Worm (Caenorhabditis elegans) whole organism, L4/young adult: ENCODE results near the gene lin-39.

Source experiments
- W03F9.2 ChIP-seq: fragments of 150-350 bp; optimal IDR thresholded peaks from 2 replicates; lab custom pipeline; 2014; ENCODE audit warnings: missing biosample characterization, missing genetic modification characterization
- dao-5 ChIP-seq: sonication (generic microtip); optimal IDR thresholded peaks from 2 replicates; lab custom pipeline; 2016; ENCODE audit warnings: missing genotype, missing genetic modification characterization, moderate library complexity, missing compliant biosample characterization
- him-1 ChIP-seq: sonication (generic microtip); optimal IDR thresholded peaks from 2 replicates; lab custom pipeline; 2016; ENCODE audit warnings: missing genotype, missing genetic modification reagents, missing genetic modification characterization, missing compliant biosample characterization

Gene lin-39

ce11 chrIII:7536559-7536958 is at the start of gene lin-39:
Gene lin-39, minus strand, starts transcription at chrIII:7536632.
- TF ChIP-seq dao-5 (no peak), him-1 (tag; lab: Kevin White, UChicago) (no peak), W03F9.2 (tag; lab: Kevin White, UChicago) (no peak)

- TF ChIP-seq him-1 (tag; lab: Kevin White, UChicago) (peak; percentile 25), dao-5 (no peak), W03F9.2 (tag; lab: Kevin White, UChicago) (peak; percentile 21)
Measured at ce11 chrIII:7584131-7584646, 47.8 kb upstream of the lin-39 start, which contains the start of gene cup-5. Gene cup-5, plus strand, starts transcription at chrIII:7584181.

- no peak for TF ChIP-seq dao-5
- TF ChIP-seq him-1 (tag; lab: Kevin White, UChicago), result no peak
- TF ChIP-seq W03F9.2 (tag; lab: Kevin White, UChicago), result no peak
Measured at ce11 chrIII:7582885-7583284, 46.5 kb upstream of the lin-39 start, which contains the start of gene R13A5.10. Gene R13A5.10, minus strand, starts transcription at chrIII:7582985.

- TF ChIP-seq W03F9.2 (tag; lab: Kevin White, UChicago) (no peak), him-1 (tag; lab: Kevin White, UChicago) (peak; percentile 48)
Measured at ce11 chrIII:7580586-7580985, 44.2 kb upstream of the lin-39 start.

- TF ChIP-seq him-1 (tag; lab: Kevin White, UChicago), result no peak
- TF ChIP-seq W03F9.2 (tag; lab: Kevin White, UChicago), result no peak
- no peak for TF ChIP-seq dao-5
Measured at ce11 chrIII:7579324-7579723, 42.9 kb upstream of the lin-39 start, which contains the start of gene mfsd-6. Gene mfsd-6, minus strand, starts transcription at chrIII:7579411.

- TF ChIP-seq dao-5 (no peak), him-1 (tag; lab: Kevin White, UChicago) (peak; percentile 59), W03F9.2 (tag; lab: Kevin White, UChicago) (peak; percentile 81)
Measured at ce11 chrIII:7572781-7573400, 36.5 kb upstream of the lin-39 start, which contains the start of the genes rpl-9 and lpd-7. Gene rpl-9, minus strand, starts transcription at chrIII:7572831. Gene lpd-7, plus strand, starts transcription at chrIII:7573350.

- TF ChIP-seq W03F9.2 (tag; lab: Kevin White, UChicago) (no peak), him-1 (tag; lab: Kevin White, UChicago) (no peak), dao-5 (no peak)
Measured at ce11 chrIII:7571726-7572125, 35.3 kb upstream of the lin-39 start.

ce11 chrIII:7570083-7570695 is 33.8 kb upstream of the lin-39 start, which contains the start of gene R13A5.7:
Gene R13A5.7, minus strand, starts transcription at chrIII:7570133.
- TF ChIP-seq him-1 (tag; lab: Kevin White, UChicago) (peak; percentile 78), dao-5 (no peak), W03F9.2 (tag; lab: Kevin White, UChicago) (peak; percentile 66)

- TF ChIP-seq him-1 (tag; lab: Kevin White, UChicago) (no peak), W03F9.2 (tag; lab: Kevin White, UChicago) (no peak), dao-5 (no peak)
Measured at ce11 chrIII:7566098-7566497, 29.7 kb upstream of the lin-39 start, which contains the start of gene ttr-32. Gene ttr-32, plus strand, starts transcription at chrIII:7566411.

ce11 chrIII:7565247-7565646 is 28.8 kb upstream of the lin-39 start, which contains the start of gene ttr-8:
Gene ttr-8, minus strand, starts transcription at chrIII:7565347.
- no peak for TF ChIP-seq dao-5

ce11 chrIII:7561872-7562271 is 25.4 kb upstream of the lin-39 start, which contains the start of gene lgc-12:
Gene lgc-12, plus strand, starts transcription at chrIII:7562172.
- TF ChIP-seq dao-5 (no peak), him-1 (tag; lab: Kevin White, UChicago) (no peak), W03F9.2 (tag; lab: Kevin White, UChicago) (no peak)

ce11 chrIII:7559869-7560268 is 23.4 kb upstream of the lin-39 start:
- TF ChIP-seq dao-5, result no peak
- TF ChIP-seq him-1 (tag; lab: Kevin White, UChicago), result no peak
- no peak for TF ChIP-seq W03F9.2 (tag; lab: Kevin White, UChicago)

ce11 chrIII:7558658-7559057 is 22.2 kb upstream of the lin-39 start:
- TF ChIP-seq W03F9.2 (tag; lab: Kevin White, UChicago) (no peak), dao-5 (no peak), him-1 (tag; lab: Kevin White, UChicago) (no peak)

ce11 chrIII:7557930-7558470 is 21.6 kb upstream of the lin-39 start:
- TF ChIP-seq dao-5 (no peak), W03F9.2 (tag; lab: Kevin White, UChicago) (no peak), him-1 (tag; lab: Kevin White, UChicago) (no peak)
